Fruit fly (Drosophila melanogaster): ENCODE results near the gene CG42486.

CG42486 gene

DNA sequence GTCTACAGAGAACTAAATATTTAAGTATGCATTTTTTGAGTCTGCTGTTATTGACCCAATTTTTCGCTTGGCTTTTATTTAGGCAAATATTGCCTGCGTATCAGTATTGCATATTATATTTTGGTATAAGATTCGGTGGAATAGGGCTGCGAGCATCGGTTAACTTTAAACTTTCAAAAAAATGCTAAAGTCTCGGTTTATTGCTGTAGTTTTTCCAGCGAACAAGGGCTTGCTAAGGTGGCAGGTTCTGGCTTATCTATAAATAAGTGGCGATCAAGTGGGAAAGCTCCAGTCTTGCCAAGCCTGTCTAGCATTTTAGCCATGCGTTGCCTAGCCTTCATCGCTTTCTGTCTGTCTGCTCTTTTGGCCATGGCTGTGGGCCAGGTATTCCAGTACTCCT is 2.5 kb upstream of the CG42486 start, which contains the start of gene CG31704:
Gene CG31704, plus strand, starts transcription at position 301 of the 400 bp plus-strand sequence.
- no peak for TF ChIP-seq CG6808 (GFP tag; optimal IDR thresholded peaks at IDR 0.05)
- no peak for TF ChIP-seq CG16779 (tag; optimal IDR thresholded peaks at IDR 0.05)
- no peak for TF ChIP-seq dac (GFP tag; optimal IDR thresholded peaks at IDR 0.05)
- TF ChIP-seq Sox102F (GFP tag; optimal IDR thresholded peaks at IDR 0.05): no peak
- TF ChIP-seq CG9139 (GFP tag; optimal IDR thresholded peaks at IDR 0.05): no peak
- no peak for TF ChIP-seq Hr38 (GFP tag; optimal IDR thresholded peaks at IDR 0.05)

DNA sequence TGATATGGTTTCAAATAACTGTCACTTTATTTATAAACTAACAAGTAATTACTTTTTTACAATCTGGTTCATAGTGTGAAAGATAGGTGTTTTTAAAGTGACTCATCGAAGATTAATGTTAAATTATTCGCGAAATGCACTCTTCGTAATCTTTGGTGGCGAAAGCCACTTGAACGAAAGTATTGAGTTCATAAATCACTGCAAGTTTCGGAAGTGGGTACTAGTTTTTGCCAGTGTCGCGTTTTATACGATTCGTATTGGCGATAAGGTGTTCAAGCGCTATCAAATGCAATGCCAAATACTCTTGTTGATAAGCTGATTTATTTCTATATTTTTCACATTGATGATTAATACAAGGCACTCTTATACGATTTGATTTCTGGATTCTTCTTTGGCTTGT is 1.4 kb upstream of the CG42486 start:
- no peak for TF ChIP-seq net (GFP tag; optimal IDR thresholded peaks at IDR 0.05)
- peak; percentile 51 for TF ChIP-seq svp (GFP tag)
- TF ChIP-seq Smox (GFP tag; optimal IDR thresholded peaks at IDR 0.05): peak; percentile 3
- TF ChIP-seq Met (GFP tag; optimal IDR thresholded peaks at IDR 0.05): peak; percentile 13

dm6 chr2L:11844278-11844677 is 1.3 kb downstream of the CG42486 start:
- TF ChIP-seq OdsH (GFP tag; optimal IDR thresholded peaks at IDR 0.05) (no peak), Sox15 (GFP tag; optimal IDR thresholded peaks at IDR 0.05) (no peak), svp (GFP tag) (peak; percentile 90), CG31627 (GFP tag; optimal IDR thresholded peaks at IDR 0.05) (no peak)

dm6 chr2L:11845159-11845788 is 2.3 kb downstream of the CG42486 start:
- TF ChIP-seq CG3919 (GFP tag; optimal IDR thresholded peaks at IDR 0.05) (no peak), Eip75B (GFP tag; optimal IDR thresholded peaks at IDR 0.05) (no peak), CG10631 (GFP tag; optimal IDR thresholded peaks at IDR 0.05) (no peak), net (GFP tag; optimal IDR thresholded peaks at IDR 0.05) (no peak), svp (GFP tag) (peak; percentile 71), Eip93F (GFP tag; optimal IDR thresholded peaks at IDR 0.05) (no peak), Smox (GFP tag; optimal IDR thresholded peaks at IDR 0.05) (no peak), ss (GFP tag; optimal IDR thresholded peaks at IDR 0.05) (no peak), fkh (GFP tag; optimal IDR thresholded peaks at IDR 0.05) (peak; percentile 85), eg (GFP tag; IDR thresholded peaks at IDR 0.05) (no peak), CG6808 (GFP tag; optimal IDR thresholded peaks at IDR 0.05) (no peak), CG4318 (GFP tag; optimal IDR thresholded peaks at IDR 0.05) (no peak), CG9139 (GFP tag; optimal IDR thresholded peaks at IDR 0.05) (no peak), vri (GFP tag; optimal IDR thresholded peaks at IDR 0.05) (peak; percentile 65), CG16779 (tag; optimal IDR thresholded peaks at IDR 0.05) (no peak), CG7368 (GFP tag; optimal IDR thresholded peaks at IDR 0.05) (no peak), lz (GFP tag; optimal IDR thresholded peaks at IDR 0.05) (no peak), salr (GFP tag; optimal IDR thresholded peaks at IDR 0.05) (no peak), CG1621 (tag; optimal IDR thresholded peaks at IDR 0.05) (no peak), CG8319 (GFP tag; optimal IDR thresholded peaks at IDR 0.05) (no peak), Blimp-1 (GFP tag; optimal IDR thresholded peaks at IDR 0.05) (no peak)

dm6 chr2L:11846926-11847325 is 4.0 kb downstream of the CG42486 start, which contains the start of gene Mal-B1:
Mal-B1 (plus strand) TSS chr2L:11847226.
- TF ChIP-seq achi (GFP tag; optimal IDR thresholded peaks at IDR 0.05) (no peak), CG31627 (GFP tag; optimal IDR thresholded peaks at IDR 0.05) (no peak), Eip75B (GFP tag; optimal IDR thresholded peaks at IDR 0.05) (no peak), salr (GFP tag; optimal IDR thresholded peaks at IDR 0.05) (no peak), fkh (GFP tag; optimal IDR thresholded peaks at IDR 0.05) (no peak), CG11762 (GFP tag; optimal IDR thresholded peaks at IDR 0.05; ENCODE audit: insufficient read depth) (no peak), ss (GFP tag; optimal IDR thresholded peaks at IDR 0.05) (no peak), CG11902 (GFP tag; optimal IDR thresholded peaks at IDR 0.05) (no peak), Hr39 (GFP tag; optimal IDR thresholded peaks at IDR 0.05) (no peak)

All from whole organism, prepupa.